Fruit fly (Drosophila melanogaster) S2 (cell line): Measurements from ENCODE around the gene Sgs5.

Source experiments
- CG8478 ChIP-seq: fragments of >200 bp; optimal IDR thresholded peaks from 2 replicates; lab custom pipeline; 2018
- CTCF ChIP-seq, 2 experiments: fragments of >200 bp; optimal IDR thresholded peaks; 2 replicates each; lab custom pipeline; 2018

DNA sequence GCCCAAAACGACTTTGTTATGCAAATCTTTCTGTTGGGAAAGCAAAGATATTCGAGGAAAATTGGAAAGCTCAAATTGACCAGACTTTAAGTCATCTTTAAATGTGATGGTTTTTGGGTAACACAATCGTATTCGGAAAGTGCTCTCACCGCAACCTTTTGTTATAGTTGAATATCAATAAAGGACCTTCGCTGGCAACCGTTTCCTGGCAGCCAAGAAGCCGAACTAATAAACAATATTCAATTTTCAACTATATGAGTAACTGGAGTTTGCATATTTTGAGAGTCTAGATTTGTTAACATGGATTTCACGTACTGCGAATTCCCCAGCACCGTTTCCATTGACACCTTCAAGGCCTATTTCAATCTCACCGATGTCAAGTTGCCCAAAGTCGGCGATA is 31.7 kb downstream of the Sgs5 start, which contains the start of gene CG14325:
- TF ChIP-seq CG8478 (lab: Kevin White, UChicago) (no peak), CTCF (optimal IDR thresholded peaks at IDR 0.05; lab: Kevin White, UChicago) (no peak)
